Fruit fly (Drosophila melanogaster) whole organism, embryonic: ENCODE results near the gene papi.

Experiments
- Bdp1 ChIP-seq: fragments of 200-800 bp; sonication (Bioruptor generic); optimal IDR thresholded peaks from 3 replicates; lab custom pipeline; 2016; ENCODE audit warnings: missing biosample characterization, missing genetic modification characterization
- Bgb ChIP-seq: fragments of 200-800 bp; sonication (Bioruptor generic); IDR thresholded peaks from 2 replicates; pipeline ENCODE4 v1.3.6; 2022; ENCODE audit warnings: missing biosample characterization, missing genetic modification characterization; ENCODE audit not compliant: partially characterized antibody
- Bteb2 ChIP-seq: fragments of 200-800 bp; sonication (Bioruptor generic); optimal IDR thresholded peaks from 2 replicates; lab custom pipeline; 2016; ENCODE audit warnings: missing biosample characterization, missing genetic modification characterization
- C15 ChIP-seq: fragments of 200-800 bp; sonication (Bioruptor generic); IDR thresholded peaks from 3 replicates; pipeline ENCODE4 v1.3.6; 2022; ENCODE audit warnings: missing biosample characterization, missing genetic modification characterization
- CG10979 ChIP-seq: fragments of 200-800 bp; sonication (Bioruptor generic); optimal IDR thresholded peaks from 2 replicates; lab custom pipeline; 2018; ENCODE audit warnings: missing biosample characterization, mild to moderate bottlenecking, missing genetic modification characterization, moderate library complexity
- CG11696 ChIP-seq: fragments of 200-800 bp; sonication (Bioruptor generic); IDR thresholded peaks from 2 replicates; pipeline ENCODE4 v1.3.6; 2022; ENCODE audit warnings: missing biosample characterization, missing genetic modification characterization
- CG14710 ChIP-seq: fragments of 200-800 bp; sonication (Bioruptor generic); optimal IDR thresholded peaks from 3 replicates; lab custom pipeline; 2019; ENCODE audit warnings: missing biosample characterization, mild to moderate bottlenecking, missing genetic modification characterization, moderate library complexity
- CG14860 ChIP-seq: fragments of 200-800 bp; sonication (Bioruptor generic); IDR thresholded peaks from 3 replicates; pipeline ENCODE4 v1.3.6; 2022; ENCODE audit warnings: missing biosample characterization, missing genetic modification characterization; ENCODE audit not compliant: partially characterized antibody
- CG15073 ChIP-seq: fragments of 200-800 bp; sonication (Bioruptor generic); optimal IDR thresholded peaks from 2 replicates; lab custom pipeline; 2016; ENCODE audit warnings: missing biosample characterization, missing genetic modification characterization
- CG1529 ChIP-seq: fragments of 200-800 bp; sonication (Bioruptor generic); optimal IDR thresholded peaks from 3 replicates; lab custom pipeline; 2018; ENCODE audit warnings: missing biosample characterization, missing genetic modification characterization
- CG16779 ChIP-seq: fragments of 200-800 bp; sonication (Bioruptor generic); IDR thresholded peaks from 2 replicates; pipeline ENCODE4 v1.3.6; 2022; ENCODE audit warnings: missing biosample characterization, missing genetic modification characterization
- CG16863 ChIP-seq: fragments of 200-800 bp; sonication (Bioruptor generic); optimal IDR thresholded peaks from 3 replicates; lab custom pipeline; 2016; ENCODE audit warnings: missing biosample characterization, missing genetic modification characterization
- CG17385 ChIP-seq: fragments of 200-800 bp; sonication (Bioruptor generic); optimal IDR thresholded peaks from 3 replicates; lab custom pipeline; 2018; ENCODE audit warnings: missing biosample characterization, mild to moderate bottlenecking, missing genetic modification characterization
- CG17802 ChIP-seq: fragments of 200-800 bp; sonication (Bioruptor generic); optimal IDR thresholded peaks from 2 replicates; lab custom pipeline; 2018; ENCODE audit warnings: missing biosample characterization, mild to moderate bottlenecking, missing genetic modification characterization, moderate library complexity
- CG30020 ChIP-seq: fragments of 200-800 bp; optimal IDR thresholded peaks from 2 replicates; lab custom pipeline; 2019; ENCODE audit warnings: missing biosample characterization, mild to moderate bottlenecking, missing genetic modification characterization, moderate library complexity
- CG30431 ChIP-seq: fragments of 200-800 bp; sonication (Bioruptor generic); optimal IDR thresholded peaks from 2 replicates; lab custom pipeline; 2017; ENCODE audit warnings: missing biosample characterization, missing genetic modification characterization
- CG6689 ChIP-seq: fragments of 200-800 bp; sonication (Bioruptor generic); IDR thresholded peaks from 2 replicates; pipeline ENCODE4 v1.3.6; 2022; ENCODE audit warnings: missing biosample characterization, missing genetic modification characterization
- CG6813 ChIP-seq: fragments of 200-800 bp; sonication (Bioruptor generic); optimal IDR thresholded peaks from 2 replicates; lab custom pipeline; 2017; ENCODE audit warnings: missing biosample characterization, missing genetic modification characterization, mild to moderate bottlenecking, moderate library complexity, missing genetic modification reagents
- CG7745 ChIP-seq: fragments of 200-800 bp; sonication (Bioruptor generic); optimal IDR thresholded peaks from 2 replicates; lab custom pipeline; 2018; ENCODE audit warnings: missing biosample characterization, mild to moderate bottlenecking, missing genetic modification characterization, moderate library complexity
- CG8765 ChIP-seq: fragments of 200-800 bp; sonication (Bioruptor generic); IDR thresholded peaks from 2 replicates; pipeline ENCODE4 v1.3.6; 2022; ENCODE audit warnings: missing biosample characterization, missing genetic modification characterization
- CG8924 ChIP-seq: fragments of 200-800 bp; optimal IDR thresholded peaks from 3 replicates; lab custom pipeline; 2019; ENCODE audit warnings: missing biosample characterization, mild to moderate bottlenecking, missing genetic modification characterization, moderate library complexity
- CG9609 ChIP-seq: fragments of 200-800 bp; sonication (Bioruptor generic); optimal IDR thresholded peaks from 3 replicates; lab custom pipeline; 2016; ENCODE audit warnings: missing biosample characterization, missing genetic modification characterization
- D19A ChIP-seq: fragments of 200-800 bp; optimal IDR thresholded peaks from 3 replicates; lab custom pipeline; 2019; ENCODE audit warnings: missing biosample characterization, mild to moderate bottlenecking, missing genetic modification characterization, moderate library complexity
- Dip2 ChIP-seq: fragments of 200-800 bp; sonication (Bioruptor generic); IDR thresholded peaks from 2 replicates; pipeline ENCODE4 v1.3.6; 2022; ENCODE audit warnings: missing biosample characterization, missing genetic modification characterization
- Fer1 ChIP-seq: fragments of 200-800 bp; sonication (Bioruptor generic); optimal IDR thresholded peaks from 2 replicates; lab custom pipeline; 2017; ENCODE audit warnings: missing biosample characterization, mild to moderate bottlenecking, missing genetic modification characterization
- HmgZ ChIP-seq: fragments of 200-800 bp; sonication (Bioruptor generic); optimal IDR thresholded peaks from 2 replicates; lab custom pipeline; 2018; ENCODE audit warnings: missing biosample characterization, mild to moderate bottlenecking, missing genetic modification characterization
- Hr3 ChIP-seq: fragments of 200-800 bp; sonication (Bioruptor generic); optimal IDR thresholded peaks from 3 replicates; lab custom pipeline; 2016; ENCODE audit warnings: missing biosample characterization, missing genetic modification characterization
- Hsf ChIP-seq: fragments of 200-800 bp; sonication (Bioruptor generic); optimal IDR thresholded peaks from 3 replicates; lab custom pipeline; 2016; ENCODE audit warnings: missing biosample characterization, missing genetic modification characterization
- Jarid2 ChIP-seq: fragments of 200-800 bp; sonication (Bioruptor generic); optimal IDR thresholded peaks from 3 replicates; lab custom pipeline; 2017; ENCODE audit warnings: mild to moderate bottlenecking, missing biosample characterization, missing genetic modification reagents, missing genetic modification characterization
- Lhr ChIP-seq: fragments of 200-800 bp; sonication (Bioruptor generic); optimal IDR thresholded peaks from 3 replicates; lab custom pipeline; 2017; ENCODE audit warnings: mild to moderate bottlenecking, missing biosample characterization, missing genetic modification reagents, missing genetic modification characterization
- Mad ChIP-seq: fragments of 200-800 bp; sonication (Bioruptor generic); optimal IDR thresholded peaks from 2 replicates; lab custom pipeline; 2016; ENCODE audit warnings: missing biosample characterization, missing genetic modification characterization
- NC2β ChIP-seq: fragments of 200-800 bp; sonication (Bioruptor generic); optimal IDR thresholded peaks from 2 replicates; lab custom pipeline; 2016; ENCODE audit warnings: missing biosample characterization, missing genetic modification characterization
- Neu2 ChIP-seq: fragments of 200-800 bp; sonication (Bioruptor generic); optimal IDR thresholded peaks from 3 replicates; lab custom pipeline; 2016; ENCODE audit warnings: missing biosample characterization, missing genetic modification characterization, borderline replicate concordance
- NfI ChIP-seq: fragments of 200-800 bp; sonication (Bioruptor generic); optimal IDR thresholded peaks from 3 replicates; lab custom pipeline; 2018; ENCODE audit warnings: missing biosample characterization, mild to moderate bottlenecking, missing genetic modification characterization, moderate library complexity
- PHDP ChIP-seq: fragments of 200-800 bp; sonication (Bioruptor generic); optimal IDR thresholded peaks from 3 replicates; lab custom pipeline; 2018; ENCODE audit warnings: missing biosample characterization, mild to moderate bottlenecking, missing genetic modification characterization, moderate library complexity
- Side ChIP-seq: fragments of 200-800 bp; sonication (Bioruptor generic); optimal IDR thresholded peaks from 2 replicates; lab custom pipeline; 2016; ENCODE audit warnings: missing biosample characterization, missing genetic modification characterization
- Sry-δ ChIP-seq: fragments of 200-800 bp; sonication (Bioruptor generic); optimal IDR thresholded peaks from 2 replicates; lab custom pipeline; 2016; ENCODE audit warnings: missing biosample characterization, missing genetic modification characterization
- ap ChIP-seq: fragments of 200-800 bp; sonication (Bioruptor generic); IDR thresholded peaks from 2 replicates; pipeline ENCODE4 v1.3.6; 2022; ENCODE audit warnings: missing biosample characterization, missing genetic modification characterization
- ara ChIP-seq: fragments of 200-800 bp; sonication (Bioruptor generic); IDR thresholded peaks from 2 replicates; pipeline ENCODE4 v1.3.6; 2022; ENCODE audit warnings: missing biosample characterization, missing genetic modification characterization
- chn ChIP-seq: fragments of 200-800 bp; sonication (Bioruptor generic); optimal IDR thresholded peaks from 2 replicates; lab custom pipeline; 2016; ENCODE audit warnings: missing biosample characterization, missing genetic modification characterization
- gcm ChIP-seq: fragments of 200-800 bp; sonication (Bioruptor generic); optimal IDR thresholded peaks from 2 replicates; lab custom pipeline; 2019; ENCODE audit warnings: missing biosample characterization, mild to moderate bottlenecking, missing genetic modification characterization, moderate library complexity
- hkb ChIP-seq, 2 experiments: fragments of 200-800 bp in 1 of 2; fragments of >200 bp in 1 of 2; sonication (Bioruptor generic) in 1 of 2; IDR thresholded peaks in 1 of 2; optimal IDR thresholded peaks in 1 of 2; 2 replicates each; pipeline versions ENCODE4 v1.3.6 to Lab custom; 2017 to 2022; ENCODE audit warnings: missing biosample characterization in 1 of 2, missing genetic modification characterization in 1 of 2
- knrl ChIP-seq: fragments of 200-800 bp; sonication (Bioruptor generic); IDR thresholded peaks from 3 replicates; pipeline ENCODE4 v1.3.6; 2022; ENCODE audit warnings: missing biosample characterization, missing genetic modification characterization; ENCODE audit not compliant: partially characterized antibody
- oc ChIP-seq: fragments of 200-800 bp; sonication (Bioruptor generic); optimal IDR thresholded peaks from 2 replicates; lab custom pipeline; 2018; ENCODE audit warnings: missing biosample characterization, mild to moderate bottlenecking, missing genetic modification characterization, moderate library complexity
- peb ChIP-seq: fragments of 200-800 bp; sonication (Bioruptor generic); IDR thresholded peaks from 2 replicates; pipeline ENCODE4 v1.3.6; 2022; ENCODE audit warnings: missing biosample characterization, missing genetic modification characterization
- pnt ChIP-seq: fragments of 200-800 bp; sonication (Bioruptor generic); optimal IDR thresholded peaks from 3 replicates; lab custom pipeline; 2016; ENCODE audit warnings: missing biosample characterization, missing genetic modification characterization
- pros ChIP-seq: fragments of 200-800 bp; sonication (Bioruptor generic); optimal IDR thresholded peaks from 3 replicates; lab custom pipeline; 2019; ENCODE audit warnings: missing biosample characterization, mild to moderate bottlenecking, missing genetic modification characterization, moderate library complexity
- ranshi ChIP-seq: fragments of 200-800 bp; sonication (Bioruptor generic); IDR thresholded peaks from 2 replicates; pipeline ENCODE4 v1.3.6; 2022; ENCODE audit warnings: missing biosample characterization, missing genetic modification characterization
- stwl ChIP-seq: fragments of 200-800 bp; sonication (Bioruptor generic); optimal IDR thresholded peaks from 3 replicates; lab custom pipeline; 2018; ENCODE audit warnings: missing biosample characterization, mild to moderate bottlenecking, missing genetic modification characterization, moderate library complexity

papi gene

dm6 chr2L:2202853-2203717 is 17.5 kb upstream of the papi start (continued):
- no peak for TF ChIP-seq CG8765 (GFP tag; lab: Robert Waterston, UW)
- no peak for TF ChIP-seq chn
- TF ChIP-seq Hr3 (GFP tag; lab: Kevin White, UChicago) = no peak
- no peak for TF ChIP-seq CG7745 (tag; lab: Kevin White, UChicago)
- TF ChIP-seq Bdp1 (GFP tag; lab: Kevin White, UChicago) = no peak
- TF ChIP-seq CG9609 = no peak
- 0 out of 2 replicates have a peak, but pooled peaks have one; percentile 9 for TF ChIP-seq CG6689 (GFP tag; lab: Robert Waterston, UW)
- peak; percentile 66 for TF ChIP-seq Bgb (GFP tag; lab: Robert Waterston, UW)
- no peak for TF ChIP-seq CG30431 (GFP tag; lab: Kevin White, UChicago)
- no peak for TF ChIP-seq CG17802 (tag; lab: Kevin White, UChicago)
- no peak for TF ChIP-seq hkb (optimal IDR thresholded peaks at IDR 0.05; lab: Kevin White, UChicago)
- TF ChIP-seq hkb (GFP tag; IDR thresholded peaks at IDR 0.05; lab: Robert Waterston, UW) = 0 out of 2 replicates have a peak, but pooled peaks have one; percentile 33
- no peak for TF ChIP-seq CG14860 (GFP tag; lab: Robert Waterston, UW)
- TF ChIP-seq CG14710 (tag; lab: Kevin White, UChicago) = no peak
- no peak for TF ChIP-seq C15 (GFP tag; lab: Robert Waterston, UW)
- no peak for TF ChIP-seq gcm (GFP tag; lab: Kevin White, UChicago)
- TF ChIP-seq Hsf = no peak
- TF ChIP-seq CG30020 (tag; lab: Kevin White, UChicago) = no peak
- no peak for TF ChIP-seq CG6813
- TF ChIP-seq Sry-δ = no peak
- TF ChIP-seq pros (GFP tag; lab: Kevin White, UChicago) = peak; percentile 65
- no peak for TF ChIP-seq NC2β (GFP tag; lab: Kevin White, UChicago)
- no peak for TF ChIP-seq CG1529 (GFP tag; lab: Kevin White, UChicago)
- peak; percentile 16 for TF ChIP-seq Lhr
- no peak for TF ChIP-seq Fer1 (GFP tag; lab: Kevin White, UChicago)
- no peak for TF ChIP-seq knrl (GFP tag; lab: Robert Waterston, UW)
- no peak for TF ChIP-seq D19A (tag; lab: Kevin White, UChicago)
- TF ChIP-seq Side (GFP tag; lab: Kevin White, UChicago) = no peak
- TF ChIP-seq Bteb2 (GFP tag; lab: Kevin White, UChicago) = no peak
- TF ChIP-seq CG15073 (GFP tag; lab: Kevin White, UChicago) = no peak
- no peak for TF ChIP-seq PHDP (tag; lab: Kevin White, UChicago)
- peak; percentile 27; the same call in 1 of the 2 replicates for TF ChIP-seq ranshi (GFP tag; lab: Robert Waterston, UW)
- TF ChIP-seq Neu2 = no peak
- no peak for TF ChIP-seq Dip2 (GFP tag; lab: Robert Waterston, UW)
- no peak for TF ChIP-seq ara (GFP tag; lab: Robert Waterston, UW)
- no peak; the same call in 1 of the 2 replicates for TF ChIP-seq peb (GFP tag; lab: Robert Waterston, UW)
- 0 out of 2 replicates have a peak, but pooled peaks have one; percentile 23 for TF ChIP-seq CG11696 (GFP tag; lab: Robert Waterston, UW)
- TF ChIP-seq stwl (tag; lab: Kevin White, UChicago) = no peak
- TF ChIP-seq CG17385 (GFP tag; lab: Kevin White, UChicago) = no peak
- no peak for TF ChIP-seq pnt (GFP tag; lab: Kevin White, UChicago)
- no peak for TF ChIP-seq CG10979
- no peak for TF ChIP-seq Mad (GFP tag; lab: Kevin White, UChicago)
- no peak for TF ChIP-seq CG8924 (tag; lab: Kevin White, UChicago)
- no peak for TF ChIP-seq HmgZ (tag; lab: Kevin White, UChicago)
- no peak for TF ChIP-seq NfI
- TF ChIP-seq CG16779 = no peak
- no peak for TF ChIP-seq CG16863
- TF ChIP-seq ap (GFP tag; lab: Robert Waterston, UW) = no peak
- TF ChIP-seq oc (tag; lab: Kevin White, UChicago) = no peak
- TF ChIP-seq Jarid2 (GFP tag; lab: Kevin White, UChicago) = no peak
